Worm (Caenorhabditis elegans) whole organism, midembryonic: ENCODE measurements around the gene ags-3.

Source experiments
- T22C8.4 ChIP-seq: fragments of 200-800 bp; sonication (Bioruptor generic); IDR thresholded peaks from 2 replicates; pipeline ENCODE4 v1.3.6; 2022; ENCODE audit warnings: missing genetic modification characterization, missing compliant biosample characterization
- cog-1 ChIP-seq: sonication (generic microtip); optimal IDR thresholded peaks from 2 replicates; lab custom pipeline; 2016; ENCODE audit warnings: missing genetic modification characterization, missing compliant biosample characterization
- flt-1 ChIP-seq: fragments of 200-800 bp; sonication (Bioruptor generic); IDR thresholded peaks from 2 replicates; pipeline ENCODE4 v1.3.6; 2022; ENCODE audit warnings: missing genetic modification characterization, missing compliant biosample characterization
- klf-2 ChIP-seq: fragments of 200-800 bp; sonication (Bioruptor generic); conservative IDR thresholded peaks from 2 replicates; pipeline ENCODE4 v1.3.6; 2022; ENCODE audit warnings: missing genetic modification reagents, missing genetic modification characterization, missing compliant biosample characterization
- med-1 ChIP-seq: sonication (generic microtip); optimal IDR thresholded peaks from 2 replicates; lab custom pipeline; 2017; ENCODE audit warnings: missing genetic modification characterization, mild to moderate bottlenecking, missing compliant biosample characterization, antibody characterized with exemption, missing genetic modification reagents; ENCODE audit not compliant: insufficient read depth
- ref-1 ChIP-seq: fragments of 200-800 bp; sonication (Bioruptor generic); conservative IDR thresholded peaks from 2 replicates; pipeline ENCODE4 v1.3.6; 2022; ENCODE audit warnings: missing genetic modification reagents, missing genetic modification characterization, missing compliant biosample characterization
- tab-1 ChIP-seq: fragments of 200-800 bp; sonication (Bioruptor generic); IDR thresholded peaks from 2 replicates; pipeline ENCODE4 v1.3.6; 2022; ENCODE audit warnings: missing genetic modification characterization, missing compliant biosample characterization
- ztf-23 ChIP-seq: fragments of 200-800 bp; sonication (Bioruptor generic); IDR thresholded peaks from 2 replicates; pipeline ENCODE4 v1.3.6; 2022; ENCODE audit warnings: missing genetic modification reagents, missing genetic modification characterization, missing compliant biosample characterization
- ztf-29 ChIP-seq: fragments of 200-800 bp; sonication (Bioruptor generic); IDR thresholded peaks from 2 replicates; pipeline ENCODE4 v1.3.6; 2022; ENCODE audit warnings: missing genetic modification reagents, missing genetic modification characterization, missing compliant biosample characterization

DNA sequence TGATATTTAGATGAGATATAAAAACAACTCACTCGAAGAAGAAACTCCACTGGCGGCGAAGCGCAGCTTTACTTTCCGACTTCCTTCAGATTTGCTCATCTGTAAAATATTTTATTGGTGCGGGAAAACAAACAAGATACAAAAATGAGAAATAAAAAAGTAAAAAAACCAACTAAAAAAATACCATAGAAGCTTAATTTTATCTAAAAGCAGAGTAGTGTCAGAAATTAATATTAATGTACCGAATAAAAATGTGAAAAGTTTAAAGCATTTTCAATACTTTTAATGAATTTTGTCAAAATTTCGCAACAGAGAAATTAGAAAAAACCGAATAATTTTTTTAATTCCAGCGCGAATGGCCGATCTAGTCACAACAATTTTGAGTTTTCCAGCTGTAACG, 19.9 kb upstream of the ags-3 start, which contains the start of gene sto-2:
- no peak for TF ChIP-seq flt-1 (GFP tag; lab: Robert Waterston, UW)
- no peak for TF ChIP-seq ztf-29 (GFP tag; lab: Robert Waterston, UW)
- no peak for TF ChIP-seq med-1 (GFP tag; lab: Kevin White, UChicago)
- no peak for TF ChIP-seq ref-1 (GFP tag; lab: Robert Waterston, UW)
- no peak for TF ChIP-seq cog-1 (tag; lab: Kevin White, UChicago)
- no peak for TF ChIP-seq ztf-23 (GFP tag; lab: Robert Waterston, UW)
- TF ChIP-seq klf-2 (GFP tag; lab: Robert Waterston, UW): no peak
- TF ChIP-seq T22C8.4: no peak
- no peak for TF ChIP-seq tab-1
